Fruit fly (Drosophila melanogaster): ENCODE measurements around the gene CtsL4.

The CtsL4 gene

DNA sequence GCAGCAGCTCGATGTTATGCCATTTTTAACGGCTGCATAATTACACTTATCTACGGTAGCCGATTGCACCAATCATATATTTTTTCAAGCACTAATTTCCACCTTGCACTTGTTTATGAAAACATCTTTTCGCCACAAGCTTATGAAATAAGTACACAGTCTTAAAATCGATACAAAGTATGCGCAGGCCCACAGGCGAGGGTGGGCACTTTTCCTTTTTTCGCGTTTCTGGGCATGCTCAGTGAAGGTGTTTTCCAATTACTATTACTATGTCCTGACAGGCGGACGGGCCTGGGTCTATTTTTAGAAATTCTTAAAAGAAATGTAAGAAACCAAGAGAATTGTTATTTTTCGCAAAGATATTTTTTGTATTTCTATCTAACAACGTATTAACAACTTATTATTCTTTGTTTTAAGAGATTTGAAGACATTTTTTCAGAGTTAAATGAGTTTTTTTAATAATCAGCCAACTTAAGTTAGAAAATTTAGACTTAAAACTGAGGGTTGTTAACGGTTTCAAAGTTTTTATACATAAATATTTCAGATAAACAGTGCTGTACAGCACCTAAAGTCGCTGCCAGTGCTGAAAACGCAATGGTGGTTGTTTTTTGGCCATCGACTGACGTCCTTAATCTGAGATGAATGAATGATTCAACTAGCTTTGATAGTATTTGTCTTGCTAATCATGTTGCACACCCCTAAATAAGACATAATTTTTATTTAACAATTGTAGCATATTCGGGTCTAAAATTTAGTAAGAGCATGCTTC lies 45.6 kb downstream of the CtsL4 start, which contains the start of gene Cdk5alpha (continued):
- TF ChIP-seq lmd (GFP tag; IDR thresholded peaks at IDR 0.05): no peak
- TF ChIP-seq dimm (GFP tag; IDR thresholded peaks at IDR 0.05): no peak
- no peak for TF ChIP-seq sc (optimal IDR thresholded peaks at IDR 0.05)
- TF ChIP-seq sc (GFP tag; optimal IDR thresholded peaks at IDR 0.05): no peak
- no peak for TF ChIP-seq CG7556 (GFP tag; optimal IDR thresholded peaks at IDR 0.05)
- no peak for TF ChIP-seq Blimp-1 (GFP tag; optimal IDR thresholded peaks at IDR 0.05)
- peak; percentile 26 for TF ChIP-seq CG15601 (tag; optimal IDR thresholded peaks at IDR 0.05)
- TF ChIP-seq CG14710 (tag; optimal IDR thresholded peaks at IDR 0.05): peak; percentile 5
- TF ChIP-seq pan (optimal IDR thresholded peaks at IDR 0.05): no peak
- TF ChIP-seq pan (GFP tag; optimal IDR thresholded peaks at IDR 0.05 in 1 of 2, IDR thresholded peaks at IDR 0.05 in 1 of 2): no peak
- no peak for TF ChIP-seq HLH4C (GFP tag; IDR thresholded peaks at IDR 0.05; ENCODE audit: partially characterized antibody)
- no peak for TF ChIP-seq CG9932 (GFP tag; IDR thresholded peaks at IDR 0.05)
- no peak for TF ChIP-seq D (optimal IDR thresholded peaks at IDR 0.05)
- TF ChIP-seq D (GFP tag; optimal IDR thresholded peaks at IDR 0.05): no peak
- TF ChIP-seq Atf-2 (GFP tag; optimal IDR thresholded peaks at IDR 0.05): no peak
- no peak for TF ChIP-seq CG10321 (GFP tag; IDR thresholded peaks at IDR 0.05)
- TF ChIP-seq D19A (tag; optimal IDR thresholded peaks at IDR 0.05): no peak
- TF ChIP-seq lilli (GFP tag; optimal IDR thresholded peaks at IDR 0.05): peak; percentile 24
- no peak for TF ChIP-seq ind (GFP tag; optimal IDR thresholded peaks at IDR 0.05)
- TF ChIP-seq so (GFP tag; IDR thresholded peaks at IDR 0.05): no peak
- TF ChIP-seq CG14667 (GFP tag; IDR thresholded peaks at IDR 0.05): no peak
- no peak for TF ChIP-seq Camta (GFP tag; optimal IDR thresholded peaks at IDR 0.05)
- no peak for TF ChIP-seq dmrt11E (tag; optimal IDR thresholded peaks at IDR 0.05)
- TF ChIP-seq prd (optimal IDR thresholded peaks at IDR 0.05): no peak
- no peak for TF ChIP-seq prd (GFP tag; IDR thresholded peaks at IDR 0.05)
- TF ChIP-seq bsh (GFP tag; optimal IDR thresholded peaks at IDR 0.05): no peak
- TF ChIP-seq ewg (GFP tag; optimal IDR thresholded peaks at IDR 0.05): peak; percentile 95
- TF ChIP-seq Ravus (GFP tag; IDR thresholded peaks at IDR 0.05): no peak
- TF ChIP-seq CG9797 (GFP tag; optimal IDR thresholded peaks at IDR 0.05): no peak
- no peak for TF ChIP-seq pho (GFP tag; optimal IDR thresholded peaks at IDR 0.05)
- TF ChIP-seq Dad (GFP tag; optimal IDR thresholded peaks at IDR 0.05): no peak
- TF ChIP-seq danr (GFP tag; IDR thresholded peaks at IDR 0.05): no peak
- no peak for TF ChIP-seq CG9215 (GFP tag; IDR thresholded peaks at IDR 0.05)
- no peak for TF ChIP-seq CG30431 (GFP tag; optimal IDR thresholded peaks at IDR 0.05)
- TF ChIP-seq kah (GFP tag; optimal IDR thresholded peaks at IDR 0.05): no peak
- no peak for TF ChIP-seq her (GFP tag; optimal IDR thresholded peaks at IDR 0.05)
- TF ChIP-seq E2f2 (GFP tag; IDR thresholded peaks at IDR 0.05): no peak
- no peak for TF ChIP-seq CG1792 (GFP tag; optimal IDR thresholded peaks at IDR 0.05)
- peak; percentile 85 for TF ChIP-seq sens (GFP tag)
- TF ChIP-seq ems (GFP tag; optimal IDR thresholded peaks at IDR 0.05): peak; percentile 17
- TF ChIP-seq maf-S (GFP tag; optimal IDR thresholded peaks at IDR 0.05): no peak
- no peak for TF ChIP-seq cg (GFP tag; optimal IDR thresholded peaks at IDR 0.05)
- TF ChIP-seq CG10267 (tag; optimal IDR thresholded peaks at IDR 0.05): peak; percentile 92
- no peak for TF ChIP-seq sisA (GFP tag; IDR thresholded peaks at IDR 0.05)
- no peak for TF ChIP-seq dmrt99B (tag; optimal IDR thresholded peaks at IDR 0.05)
- TF ChIP-seq CG15514 (GFP tag; optimal IDR thresholded peaks at IDR 0.05): peak; percentile 8
- no peak for TF ChIP-seq CG13296 (GFP tag; optimal IDR thresholded peaks at IDR 0.05)
- no peak for TF ChIP-seq CG12219 (GFP tag; optimal IDR thresholded peaks at IDR 0.05)
- no peak for TF ChIP-seq Opbp (GFP tag; IDR thresholded peaks at IDR 0.05; ENCODE audit: partially characterized antibody)
- no peak for TF ChIP-seq shn (GFP tag; optimal IDR thresholded peaks at IDR 0.05)
- TF ChIP-seq CG5245 (GFP tag; optimal IDR thresholded peaks at IDR 0.05): no peak
- TF ChIP-seq CG12659 (GFP tag; optimal IDR thresholded peaks at IDR 0.05): no peak
